Worm (Caenorhabditis elegans) whole organism, L4 larva: Measurements from ENCODE around the gene col-104.

Experiments
- F26F4.8 ChIP-seq: fragments of 200-800 bp; sonication (Bioruptor generic); conservative IDR thresholded peaks from 2 replicates; pipeline ENCODE4 v1.3.6; 2022; ENCODE audit warnings: missing genetic modification characterization, missing compliant biosample characterization
- aha-1 ChIP-seq: fragments of 150-350 bp; peaks from one replicate; lab custom pipeline; 2014; ENCODE audit warnings: missing biosample characterization, missing genetic modification characterization
- ceh-62 ChIP-seq: sonication (generic microtip); optimal IDR thresholded peaks from 2 replicates; lab custom pipeline; 2017; ENCODE audit warnings: missing biosample characterization, missing genetic modification characterization
- ceh-82 ChIP-seq: sonication (generic microtip); optimal IDR thresholded peaks from 2 replicates; lab custom pipeline; 2017; ENCODE audit warnings: missing biosample characterization, missing genetic modification characterization
- duxl-1 ChIP-seq: sonication (generic microtip); optimal IDR thresholded peaks from 2 replicates; lab custom pipeline; 2016; ENCODE audit warnings: mild to moderate bottlenecking, missing genetic modification characterization, moderate library complexity, missing compliant biosample characterization; ENCODE audit not compliant: poor library complexity
- lsy-2 ChIP-seq, 2 experiments: fragments of 150-350 bp in 1 of 2; sonication (generic microtip) in 1 of 2; optimal IDR thresholded peaks; 2 replicates each; lab custom pipeline; 2014 to 2017; ENCODE audit warnings: missing biosample characterization in 2 of 2, missing genetic modification characterization in 2 of 2
- php-3 ChIP-seq: fragments of 200-800 bp; sonication (Bioruptor generic); IDR thresholded peaks from 2 replicates; pipeline ENCODE4 v1.3.6; 2022; ENCODE audit warnings: missing genetic modification reagents, missing genetic modification characterization, missing compliant biosample characterization
- set-16 ChIP-seq: fragments of 200-800 bp; sonication (Bioruptor generic); IDR thresholded peaks from 2 replicates; pipeline ENCODE4 v1.3.6; 2022; ENCODE audit warnings: missing genetic modification reagents, missing genetic modification characterization, missing compliant biosample characterization
- unc-130 ChIP-seq: sonication (generic microtip); optimal IDR thresholded peaks from 2 replicates; lab custom pipeline; 2016; ENCODE audit warnings: missing genetic modification reagents, missing genetic modification characterization, missing compliant biosample characterization
- unc-39 ChIP-seq: sonication (generic microtip); optimal IDR thresholded peaks from 2 replicates; lab custom pipeline; 2017; ENCODE audit warnings: missing biosample characterization, missing genetic modification characterization
- unc-62 ChIP-seq, 3 experiments: fragments of 150-350 bp in 1 of 3; sonication (generic microtip); optimal IDR thresholded peaks in 2 of 3; peaks in 1 of 3; 1 replicate in 1 of 3; 2 replicates in 2 of 3; lab custom pipeline; 2014 to 2017; ENCODE audit warnings: missing biosample characterization in 3 of 3, missing genetic modification characterization in 3 of 3, missing genetic modification reagents in 3 of 3, missing genotype in 1 of 3

DNA sequence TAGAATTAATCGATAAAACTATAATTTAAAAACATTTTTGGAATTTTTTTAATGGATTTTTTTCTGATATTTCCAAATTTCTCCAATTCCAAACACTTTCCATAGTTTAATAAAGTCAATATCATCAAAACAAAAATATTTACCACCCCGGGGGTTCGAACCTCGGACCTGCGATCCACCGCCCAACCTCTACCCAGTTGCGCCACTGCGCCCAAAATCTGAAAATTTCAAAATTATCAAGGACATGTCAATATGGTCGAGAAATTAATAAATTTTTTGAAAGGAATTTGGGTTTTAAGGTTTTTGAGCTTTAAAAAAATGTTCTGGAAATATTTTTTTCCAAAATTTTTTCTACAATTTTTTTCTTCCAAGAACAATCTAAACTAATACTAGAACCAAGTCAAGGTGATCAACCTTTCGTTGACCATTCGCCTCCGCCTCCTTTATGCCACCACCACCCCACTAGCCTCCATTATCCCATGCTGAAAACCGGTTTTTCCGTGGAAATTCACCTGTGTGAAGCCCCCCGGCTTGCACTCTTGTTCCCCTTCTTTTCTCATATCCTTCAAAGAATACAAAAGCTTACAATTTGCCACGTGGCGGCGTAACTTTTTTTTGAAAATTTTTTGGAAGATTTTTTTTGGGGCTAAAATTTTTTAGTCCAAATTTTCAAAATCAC lies 26.6 kb upstream of the col-104 start:
- TF ChIP-seq ceh-82 (no peak), lsy-2 (tag; optimal IDR thresholded peaks at IDR 0.05; lab: Kevin White, UChicago) (no peak), ceh-62 (tag; lab: Kevin White, UChicago) (no peak), php-3 (GFP tag; lab: Robert Waterston, UW) (no peak), F26F4.8 (no peak), unc-39 (no peak), unc-62 (GFP tag; optimal IDR thresholded peaks at IDR 0.05 in 1 of 2; lab: Kevin White, UChicago) (no peak), unc-62 (tag; optimal IDR thresholded peaks at IDR 0.05; lab: Kevin White, UChicago) (no peak), aha-1 (tag; lab: Kevin White, UChicago) (no peak), unc-130 (GFP tag; lab: Kevin White, UChicago) (no peak), duxl-1 (no peak), set-16 (GFP tag; lab: Robert Waterston, UW) (no peak)
